Worm (Caenorhabditis elegans) whole organism, L4 larva: ENCODE data around the gene B0222.11.

Experiments
- D1046.2 ChIP-seq: fragments of 200-800 bp; sonication (Bioruptor generic); IDR thresholded peaks from 2 replicates; pipeline ENCODE4 v1.3.6; 2022; ENCODE audit warnings: missing genetic modification characterization, missing compliant biosample characterization
- F37D6.2 ChIP-seq: sonication (generic microtip); optimal IDR thresholded peaks from 2 replicates; lab custom pipeline; 2016; ENCODE audit warnings: mild to moderate bottlenecking, missing genetic modification characterization, missing compliant biosample characterization
- F49E8.2 ChIP-seq: sonication (generic microtip); optimal IDR thresholded peaks from 2 replicates; lab custom pipeline; 2016; ENCODE audit warnings: missing compliant biosample characterization, mild to moderate bottlenecking, missing genetic modification characterization, borderline replicate concordance
- T26A8.4 ChIP-seq: fragments of 200-800 bp; sonication (Bioruptor generic); IDR thresholded peaks from 2 replicates; pipeline ENCODE4 v1.3.6; 2022; ENCODE audit warnings: missing genetic modification characterization, missing compliant biosample characterization
- Y105C5A.15 ChIP-seq: fragments of 200-800 bp; sonication (Bioruptor generic); IDR thresholded peaks from 2 replicates; pipeline ENCODE4 v1.3.6; 2022; ENCODE audit warnings: missing genetic modification characterization, missing compliant biosample characterization
- Y75B8A.6 ChIP-seq: fragments of 200-800 bp; sonication (Bioruptor generic); IDR thresholded peaks from 2 replicates; pipeline ENCODE4 v1.3.6; 2022; ENCODE audit warnings: missing genetic modification reagents, missing genetic modification characterization, missing compliant biosample characterization
- aha-1 ChIP-seq: fragments of 150-350 bp; peaks from one replicate; lab custom pipeline; 2014; ENCODE audit warnings: missing biosample characterization, missing genetic modification characterization
- ama-1 ChIP-seq: fragments of 150-350 bp; optimal IDR thresholded peaks from 2 replicates; lab custom pipeline; 2014; ENCODE audit warnings: inconsistent platforms, mixed read lengths
- arid-1 ChIP-seq: fragments of 200-800 bp; sonication (Bioruptor generic); conservative IDR thresholded peaks from 2 replicates; pipeline ENCODE4 v1.3.6; 2022; ENCODE audit warnings: missing genetic modification reagents, missing genetic modification characterization, missing compliant biosample characterization
- ceh-20 ChIP-seq: fragments of 200-800 bp; sonication (Bioruptor generic); IDR thresholded peaks from 2 replicates; pipeline ENCODE4 v1.3.6; 2022; ENCODE audit warnings: missing genetic modification reagents, missing genetic modification characterization, missing compliant biosample characterization
- ceh-28 ChIP-seq: fragments of 150-350 bp; optimal IDR thresholded peaks from 2 replicates; lab custom pipeline; 2014; ENCODE audit warnings: missing biosample characterization, missing genetic modification reagents, missing genetic modification characterization
- ceh-44 ChIP-seq: fragments of 200-800 bp; sonication (Bioruptor generic); IDR thresholded peaks from 2 replicates; pipeline ENCODE4 v1.3.6; 2022; ENCODE audit warnings: missing genetic modification reagents, missing genetic modification characterization, missing compliant biosample characterization
- ctbp-1 ChIP-seq: fragments of 200-800 bp; sonication (Bioruptor generic); IDR thresholded peaks from 2 replicates; pipeline ENCODE4 v1.3.6; 2022; ENCODE audit warnings: missing genetic modification reagents, missing genetic modification characterization, missing compliant biosample characterization
- daf-19 ChIP-seq: fragments of 200-800 bp; sonication (Bioruptor generic); conservative IDR thresholded peaks from 2 replicates; pipeline ENCODE4 v1.3.6; 2022; ENCODE audit warnings: missing genetic modification characterization, missing compliant biosample characterization
- dmd-8 ChIP-seq: fragments of 200-800 bp; sonication (Bioruptor generic); IDR thresholded peaks from 2 replicates; pipeline ENCODE4 v1.3.6; 2022; ENCODE audit warnings: missing genetic modification characterization, missing compliant biosample characterization
- dpl-1 ChIP-seq: fragments of 150-350 bp; optimal IDR thresholded peaks from 2 replicates; lab custom pipeline; 2014; ENCODE audit warnings: missing biosample characterization, missing genetic modification reagents, missing genetic modification characterization
- egl-27 ChIP-seq: sonication (generic microtip); optimal IDR thresholded peaks from 3 replicates; lab custom pipeline; 2017; ENCODE audit warnings: missing biosample characterization, missing genetic modification reagents, missing genetic modification characterization
- egl-43 ChIP-seq: fragments of 200-800 bp; sonication (Bioruptor generic); IDR thresholded peaks from 2 replicates; pipeline ENCODE4 v1.3.6; 2022; ENCODE audit warnings: missing genetic modification reagents, missing genetic modification characterization, missing compliant biosample characterization
- hlh-11 ChIP-seq: fragments of 200-800 bp; sonication (Bioruptor generic); optimal IDR thresholded peaks from 2 replicates; lab custom pipeline; 2018; ENCODE audit warnings: mild to moderate bottlenecking, missing genetic modification characterization, missing compliant biosample characterization
- hmg-1.1 ChIP-seq: fragments of 200-800 bp; sonication (Bioruptor generic); IDR thresholded peaks from 2 replicates; pipeline ENCODE4 v1.3.6; 2022; ENCODE audit warnings: missing genetic modification reagents, missing genetic modification characterization, missing compliant biosample characterization
- lin-1 ChIP-seq: fragments of 200-800 bp; sonication (Bioruptor generic); IDR thresholded peaks from 2 replicates; pipeline ENCODE4 v1.3.6; 2022; ENCODE audit warnings: missing genetic modification reagents, missing genetic modification characterization, missing compliant biosample characterization
- lin-15B ChIP-seq: fragments of 150-350 bp; sonication (generic microtip); optimal IDR thresholded peaks from 3 replicates; lab custom pipeline; 2014; ENCODE audit warnings: missing biosample characterization, missing genetic modification characterization
- lir-3 ChIP-seq: sonication (generic microtip); optimal IDR thresholded peaks from 2 replicates; lab custom pipeline; 2016; ENCODE audit warnings: mild to moderate bottlenecking, missing genetic modification characterization, missing compliant biosample characterization
- mep-1 ChIP-seq: fragments of 150-350 bp; sonication (generic microtip); optimal IDR thresholded peaks from 3 replicates; lab custom pipeline; 2014; ENCODE audit warnings: missing biosample characterization, missing genetic modification characterization
- mes-2 ChIP-seq: sonication (generic microtip); optimal IDR thresholded peaks from 2 replicates; lab custom pipeline; 2016; ENCODE audit warnings: missing genotype, mild to moderate bottlenecking, missing genetic modification characterization, missing compliant biosample characterization; ENCODE audit not compliant: poor library complexity, severe bottlenecking
- nhr-28 ChIP-seq: fragments of 150-350 bp; optimal IDR thresholded peaks from 2 replicates; lab custom pipeline; 2014; ENCODE audit warnings: missing biosample characterization, missing genetic modification characterization
- nhr-41 ChIP-seq: fragments of 200-800 bp; sonication (Bioruptor generic); IDR thresholded peaks from 2 replicates; pipeline ENCODE4 v1.3.6; 2022; ENCODE audit warnings: missing genetic modification reagents, missing genetic modification characterization, missing compliant biosample characterization
- nhr-48 ChIP-seq: sonication (generic microtip); optimal IDR thresholded peaks from 2 replicates; lab custom pipeline; 2016; ENCODE audit warnings: mild to moderate bottlenecking, missing genetic modification characterization, missing compliant biosample characterization
- nhr-76 ChIP-seq: fragments of 150-350 bp; optimal IDR thresholded peaks from 2 replicates; lab custom pipeline; 2014; ENCODE audit warnings: missing biosample characterization, missing genetic modification characterization
- nhr-77 ChIP-seq: fragments of 150-350 bp; optimal IDR thresholded peaks from 2 replicates; lab custom pipeline; 2014; ENCODE audit warnings: missing biosample characterization, missing genetic modification characterization
- pha-4 ChIP-seq, 2 experiments: fragments of 150-350 bp in 1 of 2; fragments of 200-800 bp in 1 of 2; sonication (Bioruptor generic) in 1 of 2; IDR thresholded peaks in 1 of 2; optimal IDR thresholded peaks in 1 of 2; 2 replicates each; pipeline versions ENCODE4 v1.3.6 to Lab custom; 2014 to 2022; ENCODE audit warnings: missing genetic modification characterization in 2 of 2, missing genetic modification reagents in 2 of 2, missing biosample characterization in 1 of 2, missing compliant biosample characterization in 1 of 2
- php-3 ChIP-seq: fragments of 200-800 bp; sonication (Bioruptor generic); IDR thresholded peaks from 2 replicates; pipeline ENCODE4 v1.3.6; 2022; ENCODE audit warnings: missing genetic modification reagents, missing genetic modification characterization, missing compliant biosample characterization
- rbr-2 ChIP-seq: sonication (generic microtip); optimal IDR thresholded peaks from 2 replicates; lab custom pipeline; 2016; ENCODE audit warnings: missing genotype, missing genetic modification characterization, missing compliant biosample characterization
- snpc-1.2 ChIP-seq: fragments of 200-800 bp; sonication (Bioruptor generic); IDR thresholded peaks from 2 replicates; pipeline ENCODE4 v1.3.6; 2022; ENCODE audit warnings: missing genetic modification reagents, missing genetic modification characterization, missing compliant biosample characterization
- unc-39 ChIP-seq: sonication (generic microtip); optimal IDR thresholded peaks from 2 replicates; lab custom pipeline; 2017; ENCODE audit warnings: missing biosample characterization, missing genetic modification characterization
- zfp-3 ChIP-seq: fragments of 200-800 bp; sonication (Bioruptor generic); conservative IDR thresholded peaks from 2 replicates; pipeline ENCODE4 v1.3.6; 2022; ENCODE audit warnings: missing genetic modification reagents, missing genetic modification characterization, missing compliant biosample characterization

The B0222.11 gene

DNA sequence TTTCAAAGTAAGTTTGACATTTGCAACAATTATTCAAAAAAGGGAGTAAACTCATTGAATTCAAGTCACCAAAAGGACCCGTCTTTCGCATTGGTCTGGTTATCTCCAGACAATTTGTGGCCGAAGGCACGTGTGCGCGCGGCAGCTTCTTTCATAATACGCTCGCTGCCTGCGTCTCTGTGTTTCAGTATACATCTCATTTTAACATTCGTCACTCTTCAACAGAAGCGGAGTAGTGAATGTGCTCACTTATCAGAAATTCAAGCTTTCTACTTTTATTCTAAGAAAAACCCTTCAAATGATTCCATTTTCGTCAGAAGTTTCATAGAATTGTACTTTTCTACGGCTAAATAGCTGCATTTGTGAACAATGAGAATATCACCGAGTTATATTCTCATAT is 39.4 kb downstream of the B0222.11 start (continued):
- TF ChIP-seq D1046.2 (GFP tag; lab: Robert Waterston, UW), result no peak
- TF ChIP-seq nhr-76 (tag; lab: Kevin White, UChicago), result no peak
- TF ChIP-seq snpc-1.2 (GFP tag; lab: Robert Waterston, UW), result peak; percentile 45; the same call in 1 of the 2 replicates
- peak; percentile 11 for TF ChIP-seq F37D6.2 (tag; lab: Kevin White, UChicago)
- no peak for TF ChIP-seq pha-4 (GFP tag; IDR thresholded peaks at IDR 0.05; lab: Robert Waterston, UW)
- no peak for TF ChIP-seq pha-4 (tag; optimal IDR thresholded peaks at IDR 0.05; lab: Kevin White, UChicago)
- peak; percentile 41 for TF ChIP-seq nhr-48 (tag; lab: Kevin White, UChicago)
- no peak for TF ChIP-seq T26A8.4 (GFP tag; lab: Robert Waterston, UW)
- no peak for TF ChIP-seq egl-27 (tag; lab: Kevin White, UChicago)
- no peak for TF ChIP-seq ceh-28 (tag; lab: Kevin White, UChicago)
- TF ChIP-seq ctbp-1 (GFP tag; lab: Robert Waterston, UW), result peak; percentile 70; the same call in 1 of the 2 replicates
- no peak for TF ChIP-seq ama-1 (lab: Kevin White, UChicago)
- TF ChIP-seq dpl-1 (GFP tag; lab: Kevin White, UChicago), result no peak

DNA sequence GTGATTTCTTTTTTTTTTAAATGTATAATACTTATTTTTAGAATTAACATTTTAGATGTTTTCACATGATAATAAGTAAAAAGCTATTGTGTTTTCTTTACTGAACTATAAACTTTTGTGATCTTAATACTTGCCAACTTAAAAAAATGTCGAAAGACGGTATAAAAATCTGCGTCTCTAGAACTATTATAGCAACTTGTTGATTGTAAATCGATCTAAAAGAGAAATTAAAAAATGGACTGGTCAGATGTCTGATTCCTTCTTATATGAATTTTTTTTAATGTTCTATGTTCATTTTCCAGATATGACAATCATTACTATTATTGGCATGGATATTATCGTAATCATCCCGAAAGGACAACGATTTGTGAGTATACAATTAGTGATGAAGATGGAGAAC is 40.2 kb downstream of the B0222.11 start, which contains the start of gene F21C10.3:
Gene F21C10.3 (plus strand): TSS at position 301 of the 400 bp plus-strand sequence.
- TF ChIP-seq aha-1 (tag; lab: Kevin White, UChicago) (peak; percentile 13), rbr-2 (tag; lab: Kevin White, UChicago) (no peak)

DNA sequence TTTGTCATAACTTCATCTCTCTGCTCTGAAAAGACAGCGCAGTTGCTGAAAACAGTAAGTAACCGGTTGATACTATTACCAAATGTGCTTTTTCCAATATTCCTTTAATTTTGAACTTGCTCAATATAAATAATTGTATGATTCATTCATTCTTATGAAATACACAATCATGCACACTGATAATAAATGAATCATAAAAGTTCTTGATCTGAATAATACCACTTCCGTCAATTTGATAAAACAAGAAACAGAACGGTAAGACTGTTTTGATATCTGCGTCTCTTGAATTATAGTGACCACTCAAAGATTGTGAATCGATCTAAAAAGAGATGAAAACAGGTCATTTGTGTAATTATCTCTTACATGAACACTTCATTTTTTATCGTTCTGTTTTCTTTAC is 41.7 kb downstream of the B0222.11 start, which contains the start of gene F21C10.4:
Gene F21C10.4 (plus strand): TSS at position 301 of the 400 bp plus-strand sequence.
- no peak for TF ChIP-seq ceh-44 (GFP tag; lab: Robert Waterston, UW)
- no peak for TF ChIP-seq lin-1 (GFP tag; lab: Robert Waterston, UW)
- no peak for TF ChIP-seq lin-15B (tag; lab: Kevin White, UChicago)
- no peak for TF ChIP-seq snpc-1.2 (GFP tag; lab: Robert Waterston, UW)
- no peak for TF ChIP-seq php-3
- no peak for TF ChIP-seq Y75B8A.6 (GFP tag; lab: Robert Waterston, UW)
- no peak for TF ChIP-seq dmd-8 (GFP tag; lab: Robert Waterston, UW)
- no peak for TF ChIP-seq hlh-11 (tag; lab: Kevin White, UChicago)
- no peak for TF ChIP-seq lir-3
- no peak for TF ChIP-seq rbr-2 (tag; lab: Kevin White, UChicago)
- no peak for TF ChIP-seq unc-39 (tag; lab: Kevin White, UChicago)
- TF ChIP-seq Y105C5A.15, result no peak
- no peak for TF ChIP-seq D1046.2 (GFP tag; lab: Robert Waterston, UW)
- no peak for TF ChIP-seq F49E8.2 (tag; lab: Kevin White, UChicago)
- no peak for TF ChIP-seq zfp-3 (GFP tag; lab: Robert Waterston, UW)
- no peak for TF ChIP-seq egl-43

DNA sequence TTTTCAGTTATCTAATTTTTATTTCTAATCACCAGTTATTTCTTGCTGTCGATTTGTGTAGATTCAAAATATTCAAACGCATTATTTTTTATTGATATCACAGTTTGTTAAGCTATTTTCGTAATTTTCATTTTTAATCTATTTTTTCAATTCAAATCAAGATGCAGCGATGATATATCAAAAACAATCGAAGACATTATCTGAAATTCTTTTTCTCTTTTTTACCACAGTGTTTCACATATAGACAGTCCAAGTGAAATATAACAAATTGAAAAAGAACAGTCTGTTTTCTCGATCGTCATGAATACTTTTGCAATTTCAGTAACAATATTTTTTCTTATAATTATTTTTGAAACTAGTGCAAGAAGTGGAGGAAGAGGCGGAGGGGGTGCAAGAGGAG is 42.6 kb downstream of the B0222.11 start, which contains the start of gene F21C10.5:
Gene F21C10.5 (plus strand): TSS at position 301 of the 400 bp plus-strand sequence.
- no peak for TF ChIP-seq hmg-1.1 (GFP tag; lab: Robert Waterston, UW)
- TF ChIP-seq daf-19 (GFP tag; lab: Robert Waterston, UW), result no peak
- no peak for TF ChIP-seq nhr-28 (tag; lab: Kevin White, UChicago)
- TF ChIP-seq ctbp-1 (GFP tag; lab: Robert Waterston, UW), result no peak
- TF ChIP-seq snpc-1.2 (GFP tag; lab: Robert Waterston, UW), result no peak
- no peak for TF ChIP-seq D1046.2 (GFP tag; lab: Robert Waterston, UW)
- TF ChIP-seq rbr-2 (tag; lab: Kevin White, UChicago), result no peak
- no peak for TF ChIP-seq nhr-41 (GFP tag; lab: Robert Waterston, UW)
- TF ChIP-seq mes-2, result no peak
- no peak for TF ChIP-seq Y75B8A.6 (GFP tag; lab: Robert Waterston, UW)
- no peak for TF ChIP-seq mep-1 (tag; lab: Kevin White, UChicago)
- no peak for TF ChIP-seq ceh-20 (GFP tag; lab: Robert Waterston, UW)
- no peak for TF ChIP-seq arid-1 (GFP tag; lab: Robert Waterston, UW)
- TF ChIP-seq lir-3, result no peak
- TF ChIP-seq F37D6.2 (tag; lab: Kevin White, UChicago), result no peak
- no peak for TF ChIP-seq unc-39 (tag; lab: Kevin White, UChicago)
- no peak for TF ChIP-seq nhr-77 (tag; lab: Kevin White, UChicago)
